Worm (Caenorhabditis elegans) whole organism, young adult: ENCODE data around the gene isp-1.
A peak's percentile ranks its signal among the peaks of the same experiment; 100 is the strongest.
"Not testable (repeated sequence)": the region's sequence is repeated elsewhere in the genome, so short reads cannot be mapped to it uniquely, and the experiment has no call there.

ENCODE experiments used
- B0261.1 ChIP-seq: sonication (generic microtip); optimal IDR thresholded peaks from 2 replicates; lab custom pipeline; 2016; ENCODE audit warnings: mild to moderate bottlenecking, missing genetic modification characterization, moderate library complexity, missing compliant biosample characterization
- F10E7.11 ChIP-seq: sonication (generic microtip); optimal IDR thresholded peaks from 2 replicates; lab custom pipeline; 2017; ENCODE audit warnings: mild to moderate bottlenecking, missing genetic modification characterization, moderate library complexity, missing compliant biosample characterization
- F33H1.4 ChIP-seq: fragments of 200-800 bp; sonication (Bioruptor generic); IDR thresholded peaks from 2 replicates; pipeline ENCODE4 v1.3.6; 2022; ENCODE audit warnings: missing genetic modification reagents, missing genetic modification characterization, missing compliant biosample characterization
- F57A8.1 ChIP-seq: fragments of 200-800 bp; sonication (Bioruptor generic); optimal IDR thresholded peaks from 2 replicates; lab custom pipeline; 2018; ENCODE audit warnings: mild to moderate bottlenecking, missing genetic modification characterization, moderate library complexity, missing compliant biosample characterization
- F57C9.4 ChIP-seq: sonication (generic microtip); optimal IDR thresholded peaks from 2 replicates; lab custom pipeline; 2017; ENCODE audit warnings: mild to moderate bottlenecking, missing genetic modification characterization, missing compliant biosample characterization
- akir-1 ChIP-seq: fragments of 200-800 bp; sonication (Bioruptor generic); optimal IDR thresholded peaks from 2 replicates; lab custom pipeline; 2018; ENCODE audit warnings: mild to moderate bottlenecking, missing genetic modification characterization, moderate library complexity, missing compliant biosample characterization
- ceh-79 ChIP-seq: sonication (generic microtip); optimal IDR thresholded peaks from 2 replicates; lab custom pipeline; 2017; ENCODE audit warnings: mild to moderate bottlenecking, missing genetic modification characterization, missing compliant biosample characterization
- ceh-91 ChIP-seq: fragments of 200-800 bp; sonication (Bioruptor generic); IDR thresholded peaks from 2 replicates; pipeline ENCODE4 v1.3.6; 2022; ENCODE audit warnings: missing genetic modification reagents, missing genetic modification characterization, missing compliant biosample characterization
- chd-7 ChIP-seq: sonication (generic microtip); optimal IDR thresholded peaks from 2 replicates; lab custom pipeline; 2016; ENCODE audit warnings: mild to moderate bottlenecking, missing genetic modification characterization, moderate library complexity, missing compliant biosample characterization
- ekl-4 ChIP-seq: fragments of 200-800 bp; sonication (Bioruptor generic); IDR thresholded peaks from 2 replicates; pipeline ENCODE4 v1.3.6; 2022; ENCODE audit warnings: missing genetic modification reagents, missing genetic modification characterization, missing compliant biosample characterization
- hlh-12 ChIP-seq: sonication (generic microtip); optimal IDR thresholded peaks from 2 replicates; lab custom pipeline; 2016; ENCODE audit warnings: missing genetic modification characterization, missing compliant biosample characterization
- hmg-1.2 ChIP-seq: fragments of 200-800 bp; sonication (Bioruptor generic); IDR thresholded peaks from 2 replicates; pipeline ENCODE4 v1.3.6; 2022; ENCODE audit warnings: missing genetic modification reagents, missing genetic modification characterization, missing compliant biosample characterization
- lag-1 ChIP-seq: fragments of 200-800 bp; sonication (Bioruptor generic); IDR thresholded peaks from 2 replicates; pipeline ENCODE4 v1.3.6; 2022; ENCODE audit warnings: missing genetic modification reagents, missing genetic modification characterization, missing compliant biosample characterization
- let-607 ChIP-seq, 2 experiments: fragments of 200-800 bp in 1 of 2; sonication (Bioruptor generic) in 1 of 2; sonication (generic microtip) in 1 of 2; optimal IDR thresholded peaks; 2 replicates each; lab custom pipeline; 2016 to 2018; ENCODE audit warnings: mild to moderate bottlenecking in 2 of 2, missing compliant biosample characterization in 2 of 2, missing genetic modification characterization in 2 of 2, moderate library complexity in 2 of 2, missing genotype in 1 of 2
- lin-26 ChIP-seq: fragments of 200-800 bp; sonication (Bioruptor generic); IDR thresholded peaks from 2 replicates; pipeline ENCODE4 v1.3.6; 2022; ENCODE audit warnings: missing genetic modification reagents, missing genetic modification characterization, missing compliant biosample characterization
- lin-54 ChIP-seq: fragments of 200-800 bp; sonication (Bioruptor generic); optimal IDR thresholded peaks from 2 replicates; lab custom pipeline; 2018; ENCODE audit warnings: mild to moderate bottlenecking, missing genetic modification characterization, missing compliant biosample characterization
- lir-1 ChIP-seq: fragments of 200-800 bp; sonication (Bioruptor generic); conservative IDR thresholded peaks from 2 replicates; pipeline ENCODE4 v1.3.6; 2022; ENCODE audit warnings: missing genetic modification reagents, missing genetic modification characterization, missing compliant biosample characterization
- madf-8 ChIP-seq: fragments of 200-800 bp; sonication (Bioruptor generic); conservative IDR thresholded peaks from 2 replicates; pipeline ENCODE4 v1.3.6; 2022; ENCODE audit warnings: missing genetic modification reagents, missing genetic modification characterization, missing compliant biosample characterization
- mcd-1 ChIP-seq: fragments of 200-800 bp; sonication (Bioruptor generic); IDR thresholded peaks from 2 replicates; pipeline ENCODE4 v1.3.6; 2022; ENCODE audit warnings: missing genetic modification reagents, missing genetic modification characterization, missing compliant biosample characterization
- nfya-2 ChIP-seq: fragments of 200-800 bp; sonication (Bioruptor generic); IDR thresholded peaks from 2 replicates; pipeline ENCODE4 v1.3.6; 2022; ENCODE audit warnings: missing genetic modification reagents, missing genetic modification characterization, missing compliant biosample characterization
- nhr-179 ChIP-seq: sonication (generic microtip); optimal IDR thresholded peaks from 2 replicates; lab custom pipeline; 2016; ENCODE audit warnings: mild to moderate bottlenecking, missing genetic modification characterization, missing compliant biosample characterization
- nhr-27 ChIP-seq: fragments of 200-800 bp; sonication (Bioruptor generic); optimal IDR thresholded peaks from 2 replicates; lab custom pipeline; 2018; ENCODE audit warnings: mild to moderate bottlenecking, missing genetic modification characterization, moderate library complexity, missing compliant biosample characterization
- nhr-80 ChIP-seq: sonication (generic microtip); optimal IDR thresholded peaks from 2 replicates; lab custom pipeline; 2016; ENCODE audit warnings: missing genetic modification characterization, missing compliant biosample characterization
- nhr-90 ChIP-seq: sonication (generic microtip); optimal IDR thresholded peaks from 2 replicates; lab custom pipeline; 2016; ENCODE audit warnings: missing genotype, mild to moderate bottlenecking, missing genetic modification characterization, missing compliant biosample characterization
- rpc-1 ChIP-seq, 2 experiments: fragments of 150-350 bp in 1 of 2; sonication (generic microtip) in 1 of 2; optimal IDR thresholded peaks; 2 replicates each; lab custom pipeline; 2014 to 2018; ENCODE audit warnings: missing biosample characterization in 1 of 2, missing genetic modification characterization in 1 of 2, missing genetic modification reagents in 1 of 2, missing genotype in 1 of 2
- sdz-38 ChIP-seq: sonication (generic microtip); optimal IDR thresholded peaks from 2 replicates; lab custom pipeline; 2016; ENCODE audit warnings: missing genotype, missing genetic modification characterization, missing compliant biosample characterization
- sea-2 ChIP-seq: fragments of 200-800 bp; sonication (Bioruptor generic); IDR thresholded peaks from 2 replicates; pipeline ENCODE4 v1.3.6; 2022; ENCODE audit warnings: missing genetic modification characterization, missing compliant biosample characterization
- snpc-1.3 ChIP-seq: sonication (generic microtip); optimal IDR thresholded peaks from 2 replicates; lab custom pipeline; 2017; ENCODE audit warnings: missing genetic modification characterization, mild to moderate bottlenecking, missing compliant biosample characterization, antibody characterized with exemption, moderate library complexity, missing genotype, missing genetic modification reagents; ENCODE audit not compliant: insufficient read depth
- tbp1 ChIP-seq: fragments of 200-800 bp; sonication (Bioruptor generic); optimal IDR thresholded peaks from 2 replicates; lab custom pipeline; 2018; ENCODE audit warnings: mild to moderate bottlenecking, missing genetic modification characterization, missing compliant biosample characterization
- zfh-2 ChIP-seq: fragments of 200-800 bp; sonication (Bioruptor generic); conservative IDR thresholded peaks from 2 replicates; pipeline ENCODE4 v1.3.6; 2022; ENCODE audit warnings: missing genetic modification reagents, missing genetic modification characterization, missing compliant biosample characterization
- ztf-25 ChIP-seq: fragments of 200-800 bp; sonication (Bioruptor generic); IDR thresholded peaks from 2 replicates; pipeline ENCODE4 v1.3.6; 2022; ENCODE audit warnings: missing genetic modification reagents, missing genetic modification characterization, missing compliant biosample characterization
- ztf-6 ChIP-seq: fragments of 200-800 bp; sonication (Bioruptor generic); IDR thresholded peaks from 2 replicates; pipeline ENCODE4 v1.3.6; 2022; ENCODE audit warnings: missing genetic modification reagents, missing genetic modification characterization, missing compliant biosample characterization

The isp-1 gene

ce11 chrIV:8130131-8130611 lies 5.7 kb downstream of the isp-1 start, which contains the start of the genes ndub-11 and moc-3:
TSS of gene ndub-11 (minus strand) at chrIV:8130231.
TSS of gene moc-3 (plus strand) at chrIV:8130561.
- TF ChIP-seq snpc-1.3 (tag; lab: Kevin White, UChicago) (no peak), mcd-1 (0 out of 2 replicates have a peak, but pooled peaks have one; percentile 8)

- no peak for TF ChIP-seq F10E7.11 (tag; lab: Kevin White, UChicago)
- no peak for TF ChIP-seq nhr-80 (tag; lab: Kevin White, UChicago)
- TF ChIP-seq chd-7 (tag; lab: Kevin White, UChicago), result no peak
- no peak for TF ChIP-seq sdz-38 (tag; lab: Kevin White, UChicago)
- no peak for TF ChIP-seq F33H1.4 (GFP tag; lab: Robert Waterston, UW)
- TF ChIP-seq ekl-4 (GFP tag; lab: Robert Waterston, UW), result no peak
- no peak for TF ChIP-seq nhr-27 (tag; lab: Kevin White, UChicago)
- no peak for TF ChIP-seq nhr-90 (tag; lab: Kevin White, UChicago)
- no peak for TF ChIP-seq zfh-2 (GFP tag; lab: Robert Waterston, UW)
- TF ChIP-seq ztf-25 (GFP tag; lab: Robert Waterston, UW), result no peak
- no peak for TF ChIP-seq lir-1
- no peak for TF ChIP-seq ztf-6 (GFP tag; lab: Robert Waterston, UW)
- TF ChIP-seq hlh-12, result no peak
- TF ChIP-seq, all 124 proteins: peak for 0
Observed at ce11 chrIV:8127430-8127829, 8.4 kb downstream of the isp-1 start.

DNA sequence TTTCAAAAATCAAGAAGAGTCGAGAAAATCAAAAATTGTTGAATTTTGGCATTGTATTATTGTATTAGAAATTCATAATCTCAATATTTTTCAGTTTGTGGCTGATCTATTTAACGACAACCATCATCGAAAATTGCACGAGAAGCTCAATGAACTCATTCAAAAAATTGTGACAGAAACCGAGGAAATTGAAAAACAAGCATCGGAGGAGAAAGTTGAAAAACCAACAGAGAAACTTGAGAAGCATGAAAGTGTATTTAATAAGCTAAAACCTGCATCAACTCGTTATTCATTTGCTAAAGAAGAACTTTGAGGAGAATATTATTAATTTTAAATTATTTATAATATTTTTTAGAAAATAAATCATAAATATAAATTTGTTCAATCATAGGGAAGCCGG lies 9.0 kb downstream of the isp-1 start, which contains the start of gene ceph-41:
Gene ceph-41 (plus strand): TSS at position 301 of the 400 bp plus-strand sequence.
- no peak for TF ChIP-seq hmg-1.2
- TF ChIP-seq ekl-4 (GFP tag; lab: Robert Waterston, UW), result no peak
- no peak for TF ChIP-seq madf-8 (GFP tag; lab: Robert Waterston, UW)
- TF ChIP-seq let-607 (tag; optimal IDR thresholded peaks at IDR 0.05; lab: Kevin White, UChicago), result no peak
- no peak for TF ChIP-seq lin-54
- no peak for TF ChIP-seq nfya-2
- TF ChIP-seq mcd-1, result no peak
- TF ChIP-seq, all 124 proteins: peak for 0

DNA sequence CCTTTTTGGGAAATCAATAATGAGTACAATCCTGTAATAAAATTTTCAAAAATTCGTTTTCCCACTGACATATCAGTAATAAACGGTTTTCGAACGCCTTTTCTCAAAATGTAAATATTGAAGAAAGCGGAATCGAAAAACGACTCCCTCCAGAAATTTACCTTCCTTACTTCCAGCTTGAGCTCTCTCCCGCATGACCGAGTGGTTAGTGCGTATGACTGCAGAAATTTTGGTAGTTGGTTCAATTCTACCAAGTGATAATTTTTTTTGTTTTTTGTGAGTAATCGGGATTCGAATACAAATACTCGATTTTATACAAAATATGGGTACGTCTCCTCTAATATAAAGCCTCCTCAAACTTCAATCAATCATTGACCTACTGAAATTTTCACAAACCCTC lies 12.3 kb downstream of the isp-1 start:
- TF ChIP-seq tbp1, result peak; percentile 79
- TF ChIP-seq hmg-1.2, result peak; percentile 50
- TF ChIP-seq rpc-1 (optimal IDR thresholded peaks at IDR 0.05; lab: Kevin White, UChicago), result not testable (repeated sequence)
- peak; percentile 27 for TF ChIP-seq rpc-1 (tag; optimal IDR thresholded peaks at IDR 0.05; lab: Kevin White, UChicago)
- peak; percentile 46 for TF ChIP-seq B0261.1 (tag; lab: Kevin White, UChicago)
- peak; percentile 65; the same call in 1 of the 2 replicates for TF ChIP-seq lin-26 (GFP tag; lab: Robert Waterston, UW)

ce11 chrIV:8122349-8122748 lies 13.5 kb downstream of the isp-1 start, which contains the start of gene erp-44.3:
TSS of gene erp-44.3 (plus strand) at chrIV:8122649.
- TF ChIP-seq ceh-91; nhr-90 (tag; lab: Kevin White, UChicago); nhr-80 (tag; lab: Kevin White, UChicago): not testable (repeated sequence)
- TF ChIP-seq, all 124 proteins: peak for 0; not testable (repeated sequence) for 124

- TF ChIP-seq B0261.1 (tag; lab: Kevin White, UChicago) (no peak), nhr-179 (tag; lab: Kevin White, UChicago) (no peak), F57C9.4 (tag; lab: Kevin White, UChicago) (no peak), F57A8.1 (no peak), snpc-1.3 (tag; lab: Kevin White, UChicago) (no peak), sea-2 (GFP tag; lab: Robert Waterston, UW) (no peak), ceh-79 (tag; lab: Kevin White, UChicago) (no peak), akir-1 (no peak), lag-1 (GFP tag; lab: Robert Waterston, UW) (no peak)
Observed at ce11 chrIV:8118790-8119189, 17.1 kb downstream of the isp-1 start, which contains the start of gene F42G8.8. TSS of gene F42G8.8 (plus strand) at chrIV:8119090.
